Fruit fly (Drosophila melanogaster) whole organism, adult: ENCODE results near the gene Pka-C1.

Experiments used
- CG11617 ChIP-seq: fragments of 200-800 bp; sonication (Bioruptor generic); optimal IDR thresholded peaks from 2 replicates; lab custom pipeline; 2017; ENCODE audit warnings: mild to moderate bottlenecking, missing biosample characterization, missing genetic modification reagents, missing genetic modification characterization
- CG12768 ChIP-seq: fragments of 200-800 bp; sonication (Bioruptor generic); optimal IDR thresholded peaks from 2 replicates; lab custom pipeline; 2017; ENCODE audit warnings: missing biosample characterization, missing genetic modification characterization, mild to moderate bottlenecking, moderate library complexity, missing genetic modification reagents
- CG14711 ChIP-seq: fragments of 200-800 bp; sonication (Bioruptor generic); optimal IDR thresholded peaks from 2 replicates; lab custom pipeline; 2018; ENCODE audit warnings: missing biosample characterization, mild to moderate bottlenecking, missing genetic modification characterization, moderate library complexity
- CG5204 ChIP-seq: fragments of 200-800 bp; sonication (Bioruptor generic); optimal IDR thresholded peaks from 2 replicates; lab custom pipeline; 2016; ENCODE audit warnings: missing biosample characterization, missing genetic modification characterization
- CG7101 ChIP-seq: fragments of 200-800 bp; sonication (Bioruptor generic); optimal IDR thresholded peaks from 2 replicates; lab custom pipeline; 2018; ENCODE audit warnings: missing biosample characterization, mild to moderate bottlenecking, missing genetic modification characterization, moderate library complexity
- Crg-1 ChIP-seq: fragments of 200-800 bp; sonication (Bioruptor generic); optimal IDR thresholded peaks from 2 replicates; lab custom pipeline; 2016; ENCODE audit warnings: missing biosample characterization, missing genetic modification characterization
- Hr96 ChIP-seq: fragments of 200-800 bp; sonication (Bioruptor generic); optimal IDR thresholded peaks from 2 replicates; lab custom pipeline; 2016; ENCODE audit warnings: missing biosample characterization, missing genetic modification characterization
- cic ChIP-seq: fragments of 200-800 bp; sonication (Bioruptor generic); optimal IDR thresholded peaks from 2 replicates; lab custom pipeline; 2017; ENCODE audit warnings: missing biosample characterization, mild to moderate bottlenecking, missing genetic modification characterization, moderate library complexity
- cnc ChIP-seq, 2 experiments: fragments of >200 bp; optimal IDR thresholded peaks; 2 replicates each; lab custom pipeline; 2017
- kay ChIP-seq: fragments of 200-800 bp; sonication (Bioruptor generic); peaks from one replicate; lab custom pipeline; 2016; ENCODE audit warnings: missing biosample characterization, missing genetic modification characterization, borderline replicate concordance
- pad ChIP-seq: fragments of 200-800 bp; sonication (Bioruptor generic); optimal IDR thresholded peaks from 3 replicates; lab custom pipeline; 2017; ENCODE audit warnings: missing biosample characterization, missing genetic modification characterization, mild to moderate bottlenecking, moderate library complexity, missing genetic modification reagents

- TF ChIP-seq Hr96 (GFP tag; lab: Kevin White, UChicago) (no peak), CG14711 (no peak), CG5204 (no peak), CG11617 (GFP tag; lab: Kevin White, UChicago) (no peak), pad (GFP tag; lab: Kevin White, UChicago) (no peak), CG7101 (tag; lab: Kevin White, UChicago) (no peak), cic (GFP tag; lab: Kevin White, UChicago) (no peak), cnc (optimal IDR thresholded peaks at IDR 0.05; lab: Kevin White, UChicago) (no peak), CG12768 (GFP tag; lab: Kevin White, UChicago) (no peak), Crg-1 (no peak), kay (no peak)
Measured at dm6 chr2L:9707103-9707502, 8.0 kb upstream of the Pka-C1 start.
